Worm (Caenorhabditis elegans) whole organism, L4 larva: ENCODE data around the gene K07D4.5.

Experiments
- F37D6.2 ChIP-seq: sonication (generic microtip); optimal IDR thresholded peaks from 2 replicates; lab custom pipeline; 2016; ENCODE audit warnings: mild to moderate bottlenecking, missing genetic modification characterization, missing compliant biosample characterization
- F44E2.7 ChIP-seq: fragments of 200-800 bp; sonication (Bioruptor generic); IDR thresholded peaks from 2 replicates; pipeline ENCODE4 v2.1.2; 2022; ENCODE audit warnings: missing genetic modification characterization, missing compliant biosample characterization
- Y48G9A.11 ChIP-seq: fragments of 200-800 bp; sonication (Bioruptor generic); IDR thresholded peaks from 2 replicates; pipeline ENCODE4 v1.3.6; 2022; ENCODE audit warnings: missing genetic modification reagents, missing genetic modification characterization, missing compliant biosample characterization
- Y5F2A.4 ChIP-seq: fragments of 200-800 bp; sonication (Bioruptor generic); optimal IDR thresholded peaks from 2 replicates; lab custom pipeline; 2018; ENCODE audit warnings: mild to moderate bottlenecking, missing genetic modification characterization, missing compliant biosample characterization
- Y75B8A.6 ChIP-seq: fragments of 200-800 bp; sonication (Bioruptor generic); IDR thresholded peaks from 2 replicates; pipeline ENCODE4 v1.3.6; 2022; ENCODE audit warnings: missing genetic modification reagents, missing genetic modification characterization, missing compliant biosample characterization
- aha-1 ChIP-seq: fragments of 150-350 bp; peaks from one replicate; lab custom pipeline; 2014; ENCODE audit warnings: missing biosample characterization, missing genetic modification characterization
- attf-4 ChIP-seq: sonication (generic microtip); optimal IDR thresholded peaks from 3 replicates; lab custom pipeline; 2017; ENCODE audit warnings: missing biosample characterization, missing genetic modification characterization
- ceh-62 ChIP-seq: sonication (generic microtip); optimal IDR thresholded peaks from 2 replicates; lab custom pipeline; 2017; ENCODE audit warnings: missing biosample characterization, missing genetic modification characterization
- ces-1 ChIP-seq: fragments of 150-350 bp; sonication (generic microtip); optimal IDR thresholded peaks from 4 replicates; lab custom pipeline; 2014; ENCODE audit warnings: missing biosample characterization, missing genetic modification reagents, missing genetic modification characterization
- cey-2 ChIP-seq: sonication (generic microtip); optimal IDR thresholded peaks from 3 replicates; lab custom pipeline; 2017; ENCODE audit warnings: missing genetic modification characterization, mild to moderate bottlenecking, missing compliant biosample characterization, antibody characterized with exemption, borderline replicate concordance; ENCODE audit not compliant: insufficient read depth
- daf-16 ChIP-seq, 3 experiments: sonication (generic microtip); optimal IDR thresholded peaks; 2 replicates each; lab custom pipeline; 2016 to 2017; ENCODE audit warnings: missing genetic modification characterization in 3 of 3, missing genetic modification reagents in 3 of 3, mild to moderate bottlenecking in 2 of 3, missing compliant biosample characterization in 2 of 3, missing biosample characterization in 1 of 3, moderate library complexity in 1 of 3
- daf-19 ChIP-seq: fragments of 200-800 bp; sonication (Bioruptor generic); conservative IDR thresholded peaks from 2 replicates; pipeline ENCODE4 v1.3.6; 2022; ENCODE audit warnings: missing genetic modification characterization, missing compliant biosample characterization
- dmd-6 ChIP-seq: fragments of 200-800 bp; sonication (Bioruptor generic); IDR thresholded peaks from 2 replicates; pipeline ENCODE4 v1.3.6; 2022; ENCODE audit warnings: missing genetic modification reagents, missing genetic modification characterization, missing compliant biosample characterization
- dmd-8 ChIP-seq: fragments of 200-800 bp; sonication (Bioruptor generic); IDR thresholded peaks from 2 replicates; pipeline ENCODE4 v1.3.6; 2022; ENCODE audit warnings: missing genetic modification characterization, missing compliant biosample characterization
- dmd-9 ChIP-seq: fragments of 200-800 bp; sonication (Bioruptor generic); IDR thresholded peaks from 2 replicates; pipeline ENCODE4 v1.3.6; 2022; ENCODE audit warnings: missing genetic modification reagents, missing genetic modification characterization, missing compliant biosample characterization
- dve-1 ChIP-seq: sonication (generic microtip); optimal IDR thresholded peaks from 2 replicates; lab custom pipeline; 2017; ENCODE audit warnings: antibody characterized with exemption, mild to moderate bottlenecking, missing genetic modification characterization, missing compliant biosample characterization; ENCODE audit not compliant: insufficient read depth
- egl-27 ChIP-seq: sonication (generic microtip); optimal IDR thresholded peaks from 3 replicates; lab custom pipeline; 2017; ENCODE audit warnings: missing biosample characterization, missing genetic modification reagents, missing genetic modification characterization
- fkh-10 ChIP-seq: fragments of 150-350 bp; optimal IDR thresholded peaks from 2 replicates; lab custom pipeline; 2014; ENCODE audit warnings: missing biosample characterization, missing genetic modification reagents, missing genetic modification characterization
- fos-1 ChIP-seq: fragments of 150-350 bp; optimal IDR thresholded peaks from 2 replicates; lab custom pipeline; 2014; ENCODE audit warnings: missing biosample characterization, missing genetic modification characterization
- gei-8 ChIP-seq: fragments of 200-800 bp; sonication (Bioruptor generic); optimal IDR thresholded peaks from 2 replicates; lab custom pipeline; 2018; ENCODE audit warnings: mild to moderate bottlenecking, missing genetic modification characterization, missing compliant biosample characterization
- hlh-11 ChIP-seq: fragments of 200-800 bp; sonication (Bioruptor generic); optimal IDR thresholded peaks from 2 replicates; lab custom pipeline; 2018; ENCODE audit warnings: mild to moderate bottlenecking, missing genetic modification characterization, missing compliant biosample characterization
- hlh-30 ChIP-seq: sonication (generic microtip); optimal IDR thresholded peaks from 2 replicates; lab custom pipeline; 2017; ENCODE audit warnings: antibody characterized with exemption, mild to moderate bottlenecking, missing genetic modification characterization, missing compliant biosample characterization; ENCODE audit not compliant: insufficient read depth
- lin-1 ChIP-seq: fragments of 200-800 bp; sonication (Bioruptor generic); IDR thresholded peaks from 2 replicates; pipeline ENCODE4 v1.3.6; 2022; ENCODE audit warnings: missing genetic modification reagents, missing genetic modification characterization, missing compliant biosample characterization
- lin-39 ChIP-seq: fragments of 150-350 bp; optimal IDR thresholded peaks from 2 replicates; lab custom pipeline; 2014; ENCODE audit warnings: missing biosample characterization, missing genetic modification reagents, missing genetic modification characterization
- mdl-1 ChIP-seq, 2 experiments: fragments of 150-350 bp in 1 of 2; sonication (generic microtip) in 1 of 2; optimal IDR thresholded peaks; 2 replicates each; lab custom pipeline; 2014 to 2017; ENCODE audit warnings: missing biosample characterization in 2 of 2, missing genetic modification characterization in 2 of 2
- mes-2 ChIP-seq: sonication (generic microtip); optimal IDR thresholded peaks from 2 replicates; lab custom pipeline; 2016; ENCODE audit warnings: missing genotype, mild to moderate bottlenecking, missing genetic modification characterization, missing compliant biosample characterization; ENCODE audit not compliant: poor library complexity, severe bottlenecking
- mxl-3 ChIP-seq: fragments of 200-800 bp; sonication (Bioruptor generic); optimal IDR thresholded peaks from 2 replicates; lab custom pipeline; 2018; ENCODE audit warnings: mild to moderate bottlenecking, missing genetic modification characterization, missing compliant biosample characterization
- nhr-102 ChIP-seq: sonication (generic microtip); optimal IDR thresholded peaks from 2 replicates; lab custom pipeline; 2016; ENCODE audit warnings: mild to moderate bottlenecking, missing genetic modification characterization, moderate library complexity, missing compliant biosample characterization
- nhr-237 ChIP-seq: sonication (generic microtip); optimal IDR thresholded peaks from 2 replicates; lab custom pipeline; 2017; ENCODE audit warnings: missing biosample characterization, missing genetic modification characterization
- nhr-28 ChIP-seq: fragments of 150-350 bp; optimal IDR thresholded peaks from 2 replicates; lab custom pipeline; 2014; ENCODE audit warnings: missing biosample characterization, missing genetic modification characterization
- nhr-48 ChIP-seq: sonication (generic microtip); optimal IDR thresholded peaks from 2 replicates; lab custom pipeline; 2016; ENCODE audit warnings: mild to moderate bottlenecking, missing genetic modification characterization, missing compliant biosample characterization
- nhr-76 ChIP-seq: fragments of 150-350 bp; optimal IDR thresholded peaks from 2 replicates; lab custom pipeline; 2014; ENCODE audit warnings: missing biosample characterization, missing genetic modification characterization
- pqm-1 ChIP-seq: sonication (generic microtip); optimal IDR thresholded peaks from 2 replicates; lab custom pipeline; 2017; ENCODE audit warnings: missing biosample characterization, missing genetic modification characterization
- saeg-2 ChIP-seq: fragments of 200-800 bp; sonication (Bioruptor generic); IDR thresholded peaks from 2 replicates; pipeline ENCODE4 v1.3.6; 2022; ENCODE audit warnings: missing genetic modification reagents, missing genetic modification characterization, missing compliant biosample characterization
- sdz-12 ChIP-seq: fragments of 200-800 bp; sonication (Bioruptor generic); optimal IDR thresholded peaks from 2 replicates; lab custom pipeline; 2018; ENCODE audit warnings: mild to moderate bottlenecking, missing genetic modification characterization, missing compliant biosample characterization
- snpc-1.2 ChIP-seq: fragments of 200-800 bp; sonication (Bioruptor generic); IDR thresholded peaks from 2 replicates; pipeline ENCODE4 v1.3.6; 2022; ENCODE audit warnings: missing genetic modification reagents, missing genetic modification characterization, missing compliant biosample characterization
- snpc-4 ChIP-seq: fragments of 150-350 bp; optimal IDR thresholded peaks from 2 replicates; lab custom pipeline; 2014; ENCODE audit warnings: missing biosample characterization, missing genetic modification characterization
- spr-1 ChIP-seq: sonication (generic microtip); optimal IDR thresholded peaks from 2 replicates; lab custom pipeline; 2016; ENCODE audit warnings: mild to moderate bottlenecking, missing genetic modification characterization, missing compliant biosample characterization
- spr-3 ChIP-seq: fragments of 200-800 bp; sonication (Bioruptor generic); optimal IDR thresholded peaks from 2 replicates; lab custom pipeline; 2018; ENCODE audit warnings: mild to moderate bottlenecking, missing genetic modification characterization, missing compliant biosample characterization
- tag-97 ChIP-seq: fragments of 200-800 bp; sonication (Bioruptor generic); IDR thresholded peaks from 2 replicates; pipeline ENCODE4 v1.3.6; 2022; ENCODE audit warnings: missing genetic modification characterization, missing compliant biosample characterization
- unc-39 ChIP-seq: sonication (generic microtip); optimal IDR thresholded peaks from 2 replicates; lab custom pipeline; 2017; ENCODE audit warnings: missing biosample characterization, missing genetic modification characterization
- vab-7 ChIP-seq: fragments of 200-800 bp; sonication (Bioruptor generic); IDR thresholded peaks from 2 replicates; pipeline ENCODE4 v1.3.6; 2022; ENCODE audit warnings: missing genetic modification reagents, missing genetic modification characterization, missing compliant biosample characterization
- zag-1 ChIP-seq: fragments of 150-350 bp; optimal IDR thresholded peaks from 2 replicates; lab custom pipeline; 2014; ENCODE audit warnings: missing biosample characterization, missing genetic modification characterization
- zfp-2 ChIP-seq: sonication (generic microtip); optimal IDR thresholded peaks from 2 replicates; lab custom pipeline; 2016; ENCODE audit warnings: mild to moderate bottlenecking, missing genetic modification characterization, missing compliant biosample characterization
- zfp-3 ChIP-seq: fragments of 200-800 bp; sonication (Bioruptor generic); conservative IDR thresholded peaks from 2 replicates; pipeline ENCODE4 v1.3.6; 2022; ENCODE audit warnings: missing genetic modification reagents, missing genetic modification characterization, missing compliant biosample characterization

K07D4.5 gene

DNA sequence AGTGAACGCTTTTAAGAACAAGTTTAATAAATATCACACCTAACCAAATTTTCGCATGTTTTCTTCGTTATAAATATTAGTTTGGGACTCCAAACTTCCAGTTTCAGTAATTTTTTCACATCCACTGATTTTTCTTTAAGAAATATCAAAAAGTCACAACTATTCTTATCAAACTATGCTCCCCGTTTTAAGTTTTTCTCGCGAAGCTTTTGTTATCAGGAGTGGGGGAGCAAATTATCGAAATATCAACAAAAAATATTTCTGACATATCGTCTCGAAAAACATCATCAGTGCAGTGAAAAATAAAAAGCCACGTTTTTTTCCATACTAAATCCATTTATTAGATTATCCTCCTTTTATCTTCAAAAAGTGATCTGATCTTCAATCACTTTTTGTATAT, 33.3 kb downstream of the K07D4.5 start (continued):
- TF ChIP-seq zfp-3 = no peak
- TF ChIP-seq dmd-9 = no peak

DNA sequence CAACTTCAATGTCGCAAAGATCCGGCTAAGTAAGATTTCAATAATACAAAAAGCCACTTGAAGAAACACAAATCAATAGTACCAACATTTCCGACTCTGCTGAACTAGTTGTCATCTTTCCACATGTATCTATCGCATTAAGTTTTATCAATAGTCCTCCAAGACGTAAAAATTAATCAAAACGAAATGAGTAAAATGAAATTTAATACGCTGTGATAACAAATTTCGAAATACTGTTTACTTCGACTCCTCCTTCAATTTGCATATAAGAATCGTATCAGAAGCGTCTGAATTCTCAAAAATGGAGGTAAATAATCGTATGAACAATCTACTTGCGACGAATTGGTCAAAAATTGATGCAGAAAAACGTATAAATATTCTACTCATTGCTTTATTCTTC, 34.7 kb downstream of the K07D4.5 start:
- TF ChIP-seq zfp-2 (tag; lab: Kevin White, UChicago) (no peak), spr-3 (GFP tag; lab: Kevin White, UChicago) (no peak), saeg-2 (GFP tag; lab: Robert Waterston, UW) (no peak), nhr-48 (tag; lab: Kevin White, UChicago) (no peak), snpc-4 (tag; lab: Kevin White, UChicago) (no peak), nhr-28 (tag; lab: Kevin White, UChicago) (no peak), attf-4 (tag; lab: Kevin White, UChicago) (no peak), unc-39 (tag; lab: Kevin White, UChicago) (no peak), zag-1 (no peak), hlh-11 (tag; lab: Kevin White, UChicago) (no peak), nhr-102 (tag; lab: Kevin White, UChicago) (no peak), Y48G9A.11 (no peak), vab-7 (GFP tag; lab: Robert Waterston, UW) (no peak), dve-1 (peak; percentile 29), snpc-1.2 (GFP tag; lab: Robert Waterston, UW) (no peak), dmd-9 (no peak), sdz-12 (GFP tag; lab: Kevin White, UChicago) (no peak), Y75B8A.6 (GFP tag; lab: Robert Waterston, UW) (no peak), pqm-1 (tag; lab: Kevin White, UChicago) (peak; percentile 42), fkh-10 (no peak), dmd-6 (peak; percentile 8; the same call in 1 of the 2 replicates), tag-97 (no peak), daf-16 (GFP tag; optimal IDR thresholded peaks at IDR 0.05; lab: Kevin White, UChicago) (no peak), daf-16 (tag; optimal IDR thresholded peaks at IDR 0.05; lab: Kevin White, UChicago) (peak; percentile 92), fos-1 (tag; lab: Kevin White, UChicago) (no peak), egl-27 (tag; lab: Kevin White, UChicago) (no peak), daf-19 (GFP tag; lab: Robert Waterston, UW) (no peak), lin-39 (tag; lab: Kevin White, UChicago) (no peak), Y5F2A.4 (GFP tag; lab: Kevin White, UChicago) (no peak), mes-2 (tag; lab: Kevin White, UChicago) (no peak), spr-1 (tag; lab: Kevin White, UChicago) (no peak), nhr-237 (tag; lab: Kevin White, UChicago) (no peak)

DNA sequence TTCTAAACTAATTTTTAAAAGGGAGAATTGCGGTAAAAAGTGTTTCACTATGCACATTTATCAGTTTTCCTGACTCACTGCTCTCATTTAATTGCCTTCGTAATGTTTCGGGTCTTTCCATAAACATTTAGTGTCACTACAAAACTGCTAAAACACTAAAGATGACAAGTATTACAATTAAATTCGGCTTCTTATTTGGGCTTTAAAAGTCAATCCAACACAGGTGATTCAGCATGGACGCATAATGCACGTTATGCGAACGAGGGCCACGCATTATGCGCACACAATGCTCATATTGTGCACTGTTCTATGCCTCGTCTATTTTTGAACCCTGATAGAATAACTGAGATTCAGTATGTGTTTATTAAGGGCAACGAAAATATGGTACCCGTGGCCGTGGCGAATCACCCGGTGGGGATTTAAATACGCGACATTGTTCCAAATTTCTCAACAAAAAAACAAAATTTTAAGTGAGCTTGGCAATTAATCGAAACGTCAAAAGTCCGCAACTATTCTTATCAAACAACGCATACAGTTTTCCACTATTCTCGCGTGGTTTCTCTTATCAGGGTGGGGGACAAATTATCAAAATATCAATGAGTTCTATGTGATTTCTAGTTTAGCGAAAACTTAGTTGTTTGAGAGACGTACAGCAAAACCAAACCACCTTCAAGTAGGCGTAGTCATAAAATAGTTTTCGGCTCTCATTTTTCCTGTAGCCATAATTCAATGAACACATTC, 35.6 kb downstream of the K07D4.5 start, which contains the start of gene Y14H12A.2:
TSS of gene Y14H12A.2 (minus strand) at position 51 of the 741 bp plus-strand sequence.
- TF ChIP-seq daf-16 (GFP tag; optimal IDR thresholded peaks at IDR 0.05; lab: Kevin White, UChicago) (no peak), daf-16 (tag; optimal IDR thresholded peaks at IDR 0.05; lab: Kevin White, UChicago) (peak; percentile 37), F37D6.2 (tag; lab: Kevin White, UChicago) (no peak), nhr-28 (tag; lab: Kevin White, UChicago) (peak; percentile 49), ces-1 (GFP tag; lab: Kevin White, UChicago) (no peak), aha-1 (tag; lab: Kevin White, UChicago) (peak; percentile 36), gei-8 (GFP tag; lab: Kevin White, UChicago) (no peak), F44E2.7 (GFP tag; lab: Robert Waterston, UW) (no peak), lin-1 (GFP tag; lab: Robert Waterston, UW) (no peak), dve-1 (peak; percentile 55), hlh-30 (no peak), ceh-62 (no peak), mdl-1 (tag; optimal IDR thresholded peaks at IDR 0.05; lab: Kevin White, UChicago) (no peak), mxl-3 (peak; percentile 31), dmd-8 (no peak), hlh-11 (tag; lab: Kevin White, UChicago) (peak; percentile 42), nhr-76 (no peak), dmd-6 (peak; percentile 76), Y48G9A.11 (no peak), cey-2 (no peak), pqm-1 (tag; lab: Kevin White, UChicago) (peak; percentile 85)
- TF ChIP-seq, all 104 proteins: peak for 8
